Fruit fly (Drosophila melanogaster): Measurements from ENCODE around the gene Atg3.

Atg3 gene

dm6 chr3L:18781653-18782629 lies 33.5 kb downstream of the Atg3 start (continued):
- TF ChIP-seq CG5180 (GFP tag; optimal IDR thresholded peaks at IDR 0.05) = peak; percentile 60
- peak; percentile 62 for TF ChIP-seq unpg (GFP tag; optimal IDR thresholded peaks at IDR 0.05)
- peak; percentile 43 for TF ChIP-seq Asciz (GFP tag; optimal IDR thresholded peaks at IDR 0.05)
- TF ChIP-seq sisA (GFP tag; IDR thresholded peaks at IDR 0.05) = peak; percentile 45
- no peak for TF ChIP-seq pzg (GFP tag; optimal IDR thresholded peaks at IDR 0.05)
- 0 out of 2 replicates have a peak, but pooled peaks have one; percentile 60 for TF ChIP-seq seq (GFP tag; IDR thresholded peaks at IDR 0.05)
- no peak for TF ChIP-seq lola (GFP tag; optimal IDR thresholded peaks at IDR 0.05)
- no peak for TF ChIP-seq CG1832 (GFP tag; optimal IDR thresholded peaks at IDR 0.05)
- TF ChIP-seq Gug (GFP tag; IDR thresholded peaks at IDR 0.05) = no peak
- TF ChIP-seq CG10543 (GFP tag; optimal IDR thresholded peaks at IDR 0.05) = peak; percentile 15
- peak; percentile 15 for TF ChIP-seq CG2116 (GFP tag; optimal IDR thresholded peaks at IDR 0.05)
- no peak for TF ChIP-seq CG14860 (GFP tag; IDR thresholded peaks at IDR 0.05; ENCODE audit: partially characterized antibody)
- no peak for TF ChIP-seq CG15601 (tag; optimal IDR thresholded peaks at IDR 0.05)
- TF ChIP-seq CG8924 (tag; optimal IDR thresholded peaks at IDR 0.05) = peak; percentile 6
- TF ChIP-seq Sry-β (GFP tag; optimal IDR thresholded peaks at IDR 0.05) = no peak
- TF ChIP-seq NC2α (GFP tag; optimal IDR thresholded peaks at IDR 0.05) = no peak
- TF ChIP-seq CG8944 (GFP tag; optimal IDR thresholded peaks at IDR 0.05) = peak; percentile 2
- TF ChIP-seq phol (tag; optimal IDR thresholded peaks at IDR 0.05) = peak; percentile 78
- TF ChIP-seq CG1529 (GFP tag; optimal IDR thresholded peaks at IDR 0.05) = no peak
- TF ChIP-seq row (GFP tag; IDR thresholded peaks at IDR 0.05) = peak; percentile 67
- no peak for TF ChIP-seq fru (optimal IDR thresholded peaks at IDR 0.05)
- TF ChIP-seq CG17359 (tag; optimal IDR thresholded peaks at IDR 0.05) = peak; percentile 74
- TF ChIP-seq BtbVII (GFP tag; optimal IDR thresholded peaks at IDR 0.05) = peak; percentile 49
- no peak for TF ChIP-seq sna (GFP tag; IDR thresholded peaks at IDR 0.05; ENCODE audit: partially characterized antibody)
- peak; percentile 39 for TF ChIP-seq bab2 (GFP tag; optimal IDR thresholded peaks at IDR 0.05)
- no peak for TF ChIP-seq CG6813 (GFP tag; optimal IDR thresholded peaks at IDR 0.05)
- no peak for TF ChIP-seq Myb (GFP tag; optimal IDR thresholded peaks at IDR 0.05)
- no peak for TF ChIP-seq sc (optimal IDR thresholded peaks at IDR 0.05)
- TF ChIP-seq sc (GFP tag; optimal IDR thresholded peaks at IDR 0.05) = no peak
- TF ChIP-seq CG2199 (GFP tag; IDR thresholded peaks at IDR 0.05) = no peak
- TF ChIP-seq shn (GFP tag; optimal IDR thresholded peaks at IDR 0.05) = no peak
- TF ChIP-seq mld (GFP tag; IDR thresholded peaks at IDR 0.05; ENCODE audit: partially characterized antibody) = no peak
- TF ChIP-seq CG18476 (GFP tag; optimal IDR thresholded peaks at IDR 0.05) = no peak
- TF ChIP-seq ac (GFP tag; optimal IDR thresholded peaks at IDR 0.05) = no peak
- peak; percentile 85 for TF ChIP-seq CG11504 (tag; optimal IDR thresholded peaks at IDR 0.05)
- TF ChIP-seq maf-S (GFP tag; optimal IDR thresholded peaks at IDR 0.05) = no peak
- peak; percentile 47 for TF ChIP-seq Deaf1 (tag; optimal IDR thresholded peaks at IDR 0.05)
- no peak for TF ChIP-seq CG18011 (GFP tag; optimal IDR thresholded peaks at IDR 0.05)
- peak; percentile 82 for TF ChIP-seq cg (GFP tag; optimal IDR thresholded peaks at IDR 0.05)
- TF ChIP-seq CG1647 (GFP tag; optimal IDR thresholded peaks at IDR 0.05) = no peak
- TF ChIP-seq NC2β (GFP tag; optimal IDR thresholded peaks at IDR 0.05) = no peak
- TF ChIP-seq ind (GFP tag; optimal IDR thresholded peaks at IDR 0.05) = peak; percentile 17
- no peak for TF ChIP-seq CG15479 (GFP tag; optimal IDR thresholded peaks at IDR 0.05)
- TF ChIP-seq cas (GFP tag; IDR thresholded peaks at IDR 0.05) = no peak
- no peak for TF ChIP-seq ab (GFP tag; optimal IDR thresholded peaks at IDR 0.05)
- peak; percentile 3 for TF ChIP-seq CG1602 (GFP tag; optimal IDR thresholded peaks at IDR 0.05)
- TF ChIP-seq gsb-n (tag; optimal IDR thresholded peaks at IDR 0.05) = no peak
- TF ChIP-seq Oaz (GFP tag; IDR thresholded peaks at IDR 0.05) = no peak; the same call in 1 of the 2 replicates

Measured in whole organism, embryonic.